Fruit fly (Drosophila melanogaster) whole organism, embryonic: ENCODE data around the gene CG43131.

ENCODE experiments used
- Ada2b ChIP-seq: fragments of 200-800 bp; sonication (Bioruptor generic); IDR thresholded peaks from 2 replicates; pipeline ENCODE4 v1.3.6; 2022; ENCODE audit warnings: missing biosample characterization, missing genetic modification characterization
- Asciz ChIP-seq: fragments of 200-800 bp; sonication (Bioruptor generic); optimal IDR thresholded peaks from 2 replicates; lab custom pipeline; 2017; ENCODE audit warnings: missing biosample characterization, mild to moderate bottlenecking, missing genetic modification characterization, missing genetic modification reagents
- B-H1 ChIP-seq: fragments of 200-800 bp; sonication (Bioruptor generic); IDR thresholded peaks from 3 replicates; pipeline ENCODE4 v1.3.6; 2022; ENCODE audit warnings: missing biosample characterization, missing genetic modification characterization
- C15 ChIP-seq: fragments of 200-800 bp; sonication (Bioruptor generic); IDR thresholded peaks from 3 replicates; pipeline ENCODE4 v1.3.6; 2022; ENCODE audit warnings: missing biosample characterization, missing genetic modification characterization
- CG11398 ChIP-seq: fragments of 200-800 bp; sonication (Bioruptor generic); optimal IDR thresholded peaks from 2 replicates; lab custom pipeline; 2016; ENCODE audit warnings: missing biosample characterization, missing genetic modification characterization
- CG11723 ChIP-seq: fragments of 200-800 bp; sonication (Bioruptor generic); optimal IDR thresholded peaks from 2 replicates; lab custom pipeline; 2017; ENCODE audit warnings: missing biosample characterization, mild to moderate bottlenecking, missing genetic modification characterization
- CG2116 ChIP-seq: fragments of 200-800 bp; sonication (Bioruptor generic); optimal IDR thresholded peaks from 3 replicates; lab custom pipeline; 2018; ENCODE audit warnings: missing biosample characterization, mild to moderate bottlenecking, missing genetic modification characterization
- CG2129 ChIP-seq: fragments of 200-800 bp; sonication (Bioruptor generic); IDR thresholded peaks from 2 replicates; pipeline ENCODE4 v1.3.6; 2022; ENCODE audit warnings: missing biosample characterization, missing genetic modification characterization; ENCODE audit not compliant: partially characterized antibody
- CG2199 ChIP-seq: fragments of 200-800 bp; sonication (Bioruptor generic); IDR thresholded peaks from 3 replicates; pipeline ENCODE4 v1.3.6; 2022; ENCODE audit warnings: missing biosample characterization, missing genetic modification characterization
- CG2875 ChIP-seq: fragments of 200-800 bp; sonication (Bioruptor generic); optimal IDR thresholded peaks from 2 replicates; lab custom pipeline; 2017; ENCODE audit warnings: missing biosample characterization, mild to moderate bottlenecking, missing genetic modification characterization, missing genetic modification reagents
- CG30020 ChIP-seq: fragments of 200-800 bp; optimal IDR thresholded peaks from 2 replicates; lab custom pipeline; 2019; ENCODE audit warnings: missing biosample characterization, mild to moderate bottlenecking, missing genetic modification characterization, moderate library complexity
- CG33213 ChIP-seq: fragments of 200-800 bp; sonication (Bioruptor generic); optimal IDR thresholded peaks from 3 replicates; lab custom pipeline; 2016; ENCODE audit warnings: missing biosample characterization, missing genetic modification characterization
- CG3838 ChIP-seq: fragments of 200-800 bp; sonication (Bioruptor generic); optimal IDR thresholded peaks from 3 replicates; lab custom pipeline; 2016; ENCODE audit warnings: missing biosample characterization, missing genetic modification characterization
- CG4854 ChIP-seq: fragments of 200-800 bp; sonication (Bioruptor generic); optimal IDR thresholded peaks from 2 replicates; lab custom pipeline; 2016; ENCODE audit warnings: missing biosample characterization, missing genetic modification characterization, inconsistent platforms
- CG6654 ChIP-seq: fragments of 200-800 bp; sonication (Bioruptor generic); optimal IDR thresholded peaks from 2 replicates; lab custom pipeline; 2017; ENCODE audit warnings: missing biosample characterization, mild to moderate bottlenecking, missing genetic modification characterization
- CG7745 ChIP-seq: fragments of 200-800 bp; sonication (Bioruptor generic); optimal IDR thresholded peaks from 2 replicates; lab custom pipeline; 2018; ENCODE audit warnings: missing biosample characterization, mild to moderate bottlenecking, missing genetic modification characterization, moderate library complexity
- CG9727 ChIP-seq: fragments of 200-800 bp; sonication (Bioruptor generic); optimal IDR thresholded peaks from 3 replicates; lab custom pipeline; 2017; ENCODE audit warnings: missing biosample characterization, mild to moderate bottlenecking, missing genetic modification characterization
- CG9876 ChIP-seq: fragments of 200-800 bp; sonication (Bioruptor generic); optimal IDR thresholded peaks from 2 replicates; lab custom pipeline; 2016; ENCODE audit warnings: missing biosample characterization, missing genetic modification characterization
- Chrac-16 ChIP-seq: fragments of 200-800 bp; sonication (Bioruptor generic); optimal IDR thresholded peaks from 3 replicates; lab custom pipeline; 2016; ENCODE audit warnings: missing biosample characterization, missing genetic modification characterization
- Dll ChIP-seq: fragments of 200-800 bp; sonication (Bioruptor generic); IDR thresholded peaks from 4 replicates; pipeline ENCODE4 v1.3.6; 2022; ENCODE audit warnings: missing biosample characterization, missing genetic modification characterization; ENCODE audit not compliant: partially characterized antibody
- Hr51 ChIP-seq, 2 experiments: fragments of 200-800 bp; sonication (Bioruptor generic); optimal IDR thresholded peaks; 2 replicates in 1 of 2; 3 replicates in 1 of 2; lab custom pipeline; 2016 to 2018; ENCODE audit warnings: missing biosample characterization in 2 of 2, missing genetic modification characterization in 2 of 2, mild to moderate bottlenecking in 1 of 2, moderate library complexity in 1 of 2
- Hsf ChIP-seq: fragments of 200-800 bp; sonication (Bioruptor generic); optimal IDR thresholded peaks from 3 replicates; lab custom pipeline; 2016; ENCODE audit warnings: missing biosample characterization, missing genetic modification characterization
- Jarid2 ChIP-seq: fragments of 200-800 bp; sonication (Bioruptor generic); optimal IDR thresholded peaks from 3 replicates; lab custom pipeline; 2017; ENCODE audit warnings: mild to moderate bottlenecking, missing biosample characterization, missing genetic modification reagents, missing genetic modification characterization
- MESR4 ChIP-seq: fragments of 200-800 bp; sonication (Bioruptor generic); optimal IDR thresholded peaks from 2 replicates; lab custom pipeline; 2018; ENCODE audit warnings: missing biosample characterization, mild to moderate bottlenecking, missing genetic modification characterization, moderate library complexity
- Max ChIP-seq: fragments of 200-800 bp; sonication (Bioruptor generic); optimal IDR thresholded peaks from 2 replicates; lab custom pipeline; 2016; ENCODE audit warnings: missing biosample characterization, mild to moderate bottlenecking, missing genetic modification characterization
- Mes4 ChIP-seq: fragments of 200-800 bp; sonication (Bioruptor generic); optimal IDR thresholded peaks from 2 replicates; lab custom pipeline; 2016; ENCODE audit warnings: missing biosample characterization, missing genetic modification characterization
- NfI ChIP-seq: fragments of 200-800 bp; sonication (Bioruptor generic); optimal IDR thresholded peaks from 3 replicates; lab custom pipeline; 2018; ENCODE audit warnings: missing biosample characterization, mild to moderate bottlenecking, missing genetic modification characterization, moderate library complexity
- Pdp1 ChIP-seq, 2 experiments: fragments of 200-800 bp; sonication (Bioruptor generic); optimal IDR thresholded peaks; 3 replicates each; lab custom pipeline; 2016; ENCODE audit warnings: missing biosample characterization in 2 of 2, missing genetic modification characterization in 2 of 2, mild to moderate bottlenecking in 1 of 2, moderate library complexity in 1 of 2
- Poxn ChIP-seq: fragments of 200-800 bp; sonication (Bioruptor generic); IDR thresholded peaks from 2 replicates; pipeline ENCODE4 v1.3.6; 2022; ENCODE audit warnings: missing biosample characterization, missing genetic modification characterization
- Ravus ChIP-seq: fragments of 200-800 bp; sonication (Bioruptor generic); IDR thresholded peaks from 2 replicates; pipeline ENCODE4 v1.3.6; 2022; ENCODE audit warnings: missing biosample characterization, missing genetic modification characterization
- Sox102F ChIP-seq: fragments of 200-800 bp; sonication (Bioruptor generic); optimal IDR thresholded peaks from 2 replicates; lab custom pipeline; 2018; ENCODE audit warnings: missing biosample characterization, mild to moderate bottlenecking, missing genetic modification characterization, moderate library complexity
- ac ChIP-seq: fragments of 200-800 bp; sonication (Bioruptor generic); optimal IDR thresholded peaks from 3 replicates; lab custom pipeline; 2017; ENCODE audit warnings: missing biosample characterization, mild to moderate bottlenecking, missing genetic modification characterization
- bigmax ChIP-seq: fragments of 200-800 bp; sonication (Bioruptor generic); optimal IDR thresholded peaks from 2 replicates; lab custom pipeline; 2018; ENCODE audit warnings: missing biosample characterization, mild to moderate bottlenecking, missing genetic modification characterization
- crol ChIP-seq: fragments of 200-800 bp; sonication (Bioruptor generic); IDR thresholded peaks from 2 replicates; pipeline ENCODE4 v1.3.6; 2022; ENCODE audit warnings: missing biosample characterization, missing genetic modification characterization
- dati ChIP-seq: fragments of 200-800 bp; sonication (Bioruptor generic); IDR thresholded peaks from 2 replicates; pipeline ENCODE4 v1.3.6; 2022; ENCODE audit warnings: missing biosample characterization, missing genetic modification characterization
- fd102C ChIP-seq: fragments of 200-800 bp; sonication (Bioruptor generic); optimal IDR thresholded peaks from 2 replicates; lab custom pipeline; 2018; ENCODE audit warnings: missing biosample characterization, mild to moderate bottlenecking, missing genetic modification characterization, moderate library complexity
- gfzf ChIP-seq: fragments of 200-800 bp; sonication (Bioruptor generic); optimal IDR thresholded peaks from 2 replicates; lab custom pipeline; 2016; ENCODE audit warnings: missing biosample characterization, mild to moderate bottlenecking, missing genetic modification characterization, moderate library complexity
- grau ChIP-seq: fragments of 200-800 bp; optimal IDR thresholded peaks from 3 replicates; lab custom pipeline; 2019; ENCODE audit warnings: missing biosample characterization, mild to moderate bottlenecking, missing genetic modification characterization, moderate library complexity
- kay ChIP-seq: fragments of 200-800 bp; sonication (Bioruptor generic); optimal IDR thresholded peaks from 2 replicates; lab custom pipeline; 2016; ENCODE audit warnings: missing biosample characterization, missing genetic modification characterization
- lmd ChIP-seq: fragments of 200-800 bp; sonication (Bioruptor generic); IDR thresholded peaks from 2 replicates; pipeline ENCODE4 v1.3.6; 2022; ENCODE audit warnings: missing biosample characterization, missing genetic modification characterization
- lola ChIP-seq, 3 experiments: fragments of >200 bp in 2 of 3; fragments of 200-800 bp in 1 of 3; sonication (Bioruptor generic) in 1 of 3; optimal IDR thresholded peaks; 2 replicates each; lab custom pipeline; 2017 to 2019; ENCODE audit warnings: missing biosample characterization in 3 of 3, missing genetic modification characterization in 3 of 3, mild to moderate bottlenecking in 1 of 3, moderate library complexity in 1 of 3
- psq ChIP-seq: fragments of 200-800 bp; sonication (Bioruptor generic); optimal IDR thresholded peaks from 2 replicates; lab custom pipeline; 2017; ENCODE audit warnings: missing biosample characterization, missing genetic modification characterization
- pzg ChIP-seq: fragments of 200-800 bp; sonication (Bioruptor generic); optimal IDR thresholded peaks from 3 replicates; lab custom pipeline; 2018; ENCODE audit warnings: missing biosample characterization, mild to moderate bottlenecking, missing genetic modification characterization, moderate library complexity
- ro ChIP-seq: fragments of 200-800 bp; sonication (Bioruptor generic); IDR thresholded peaks from 2 replicates; pipeline ENCODE4 v1.3.6; 2022; ENCODE audit warnings: missing biosample characterization, missing genetic modification characterization
- tio ChIP-seq: fragments of 200-800 bp; sonication (Bioruptor generic); optimal IDR thresholded peaks from 2 replicates; lab custom pipeline; 2017; ENCODE audit warnings: missing biosample characterization, missing genetic modification characterization, inconsistent platforms
- trh ChIP-seq: fragments of 200-800 bp; sonication (Bioruptor generic); optimal IDR thresholded peaks from 2 replicates; lab custom pipeline; 2016; ENCODE audit warnings: missing biosample characterization, missing genetic modification characterization
- tx ChIP-seq: fragments of 200-800 bp; sonication (Bioruptor generic); optimal IDR thresholded peaks from 2 replicates; lab custom pipeline; 2016; ENCODE audit warnings: missing biosample characterization, missing genetic modification characterization
- usp ChIP-seq: fragments of >200 bp; optimal IDR thresholded peaks from 2 replicates; lab custom pipeline; 2017; ENCODE audit warnings: missing biosample characterization, missing genetic modification characterization

CG43131 gene

DNA sequence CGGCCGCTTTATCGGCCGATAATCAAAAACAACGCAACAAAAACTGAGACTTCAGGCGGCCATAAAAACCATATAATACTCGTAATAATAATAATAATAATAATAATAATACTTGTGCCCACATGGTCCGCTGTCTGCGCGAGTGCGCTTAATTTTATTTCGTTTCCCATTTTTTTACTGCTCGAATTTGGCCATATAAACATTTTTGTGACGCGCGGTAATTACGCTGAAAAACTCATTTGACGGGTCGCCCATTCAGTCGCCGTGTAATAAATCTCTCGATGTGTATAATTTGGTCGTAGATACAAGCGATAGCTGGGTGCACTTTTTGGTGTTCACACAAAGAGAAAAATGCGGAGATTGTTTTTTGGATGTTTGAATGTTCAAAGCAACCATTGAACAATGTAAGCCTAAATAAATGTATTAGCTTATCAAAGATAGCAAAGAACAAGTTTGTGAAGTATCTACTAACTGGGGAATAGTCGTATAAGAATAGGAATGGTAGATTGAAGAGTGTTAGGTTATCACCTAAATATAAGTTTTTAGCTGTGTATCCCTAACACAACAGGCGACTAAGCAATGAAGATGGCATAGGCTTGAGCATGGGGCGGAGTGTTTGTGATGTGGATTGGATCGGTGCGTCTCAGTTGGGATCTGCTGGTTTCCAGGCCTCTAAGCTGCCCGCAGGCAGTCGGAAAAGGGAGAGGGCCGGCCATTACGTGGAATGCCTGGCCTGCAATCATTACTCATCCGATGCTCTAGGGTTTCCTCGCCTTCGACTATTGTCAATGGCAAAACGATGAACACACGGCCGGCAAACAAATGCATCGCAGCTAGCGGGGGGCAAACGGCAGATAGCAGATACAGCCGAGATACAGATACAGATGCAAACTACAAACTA is 32.8 kb downstream of the CG43131 start (continued):
- TF ChIP-seq trh (GFP tag; lab: Kevin White, UChicago) = no peak
- TF ChIP-seq grau (tag; lab: Kevin White, UChicago) = peak; percentile 44
- peak; percentile 65 for TF ChIP-seq fd102C (GFP tag; lab: Kevin White, UChicago)
- TF ChIP-seq kay (GFP tag; lab: Kevin White, UChicago) = no peak
- no peak for TF ChIP-seq CG11398 (GFP tag; lab: Kevin White, UChicago)
- TF ChIP-seq CG33213 (GFP tag; lab: Kevin White, UChicago) = no peak
- TF ChIP-seq Asciz (GFP tag; lab: Kevin White, UChicago) = peak; percentile 51
- peak; percentile 49 for TF ChIP-seq ac (GFP tag; lab: Kevin White, UChicago)
- no peak for TF ChIP-seq B-H1 (GFP tag; lab: Robert Waterston, UW)
- TF ChIP-seq CG2116 = no peak
- no peak for TF ChIP-seq Dll
- no peak for TF ChIP-seq Max (GFP tag; lab: Kevin White, UChicago)
- TF ChIP-seq lola (GFP tag; optimal IDR thresholded peaks at IDR 0.05; lab: Kevin White, UChicago) = peak in 1 of 3 experiments; percentile 69
- no peak for TF ChIP-seq MESR4 (GFP tag; lab: Kevin White, UChicago)
- TF ChIP-seq CG2129 (GFP tag; lab: Robert Waterston, UW) = no peak
- TF ChIP-seq Hsf (GFP tag; lab: Kevin White, UChicago) = no peak
- peak; percentile 3 for TF ChIP-seq NfI (GFP tag; lab: Kevin White, UChicago)
- no peak for TF ChIP-seq CG6654 (GFP tag; lab: Kevin White, UChicago)
- peak; percentile 72 for TF ChIP-seq CG2875 (GFP tag; lab: Kevin White, UChicago)
- TF ChIP-seq dati (GFP tag; lab: Robert Waterston, UW) = 0 out of 2 replicates have a peak, but pooled peaks have one; percentile 20
- TF ChIP-seq bigmax (GFP tag; lab: Kevin White, UChicago) = no peak
- TF ChIP-seq Hr51 (GFP tag; optimal IDR thresholded peaks at IDR 0.05; lab: Kevin White, UChicago) = peak in 1 of 2 experiments; percentile 39
- TF ChIP-seq CG7745 = peak; percentile 60
- TF ChIP-seq ro (GFP tag; lab: Robert Waterston, UW) = no peak
- no peak for TF ChIP-seq pzg (GFP tag; lab: Kevin White, UChicago)
- TF ChIP-seq Mes4 (GFP tag; lab: Kevin White, UChicago) = no peak
- no peak for TF ChIP-seq CG30020 (tag; lab: Kevin White, UChicago)
- TF ChIP-seq CG3838 (GFP tag; lab: Kevin White, UChicago) = no peak
- TF ChIP-seq CG4854 = no peak
- TF ChIP-seq C15 = no peak
- TF ChIP-seq CG9727 (GFP tag; lab: Kevin White, UChicago) = peak; percentile 39
- no peak for TF ChIP-seq Ravus (GFP tag; lab: Robert Waterston, UW)
- TF ChIP-seq gfzf = no peak
- no peak for TF ChIP-seq Poxn (GFP tag; lab: Robert Waterston, UW)
- TF ChIP-seq crol (GFP tag; lab: Robert Waterston, UW) = peak; percentile 60; the same call in 1 of the 2 replicates
- TF ChIP-seq Jarid2 (GFP tag; lab: Kevin White, UChicago) = no peak
- peak in 1 of 2 experiments; percentile 57 for TF ChIP-seq Pdp1 (GFP tag; optimal IDR thresholded peaks at IDR 0.05; lab: Kevin White, UChicago)
- peak; percentile 41; the same call in 1 of the 2 replicates for TF ChIP-seq lmd (GFP tag; lab: Robert Waterston, UW)
- TF ChIP-seq CG11723 = no peak
- peak; percentile 13; the same call in 1 of the 3 replicates for TF ChIP-seq CG2199
- TF ChIP-seq usp = no peak
- TF ChIP-seq tx (GFP tag; lab: Kevin White, UChicago) = no peak
- no peak for TF ChIP-seq CG9876
- TF ChIP-seq Chrac-16 = peak; percentile 10
- no peak for TF ChIP-seq Ada2b (GFP tag; lab: Robert Waterston, UW)
- TF ChIP-seq Sox102F (GFP tag; lab: Kevin White, UChicago) = peak; percentile 63
- TF ChIP-seq psq (GFP tag; lab: Kevin White, UChicago) = no peak
- peak; percentile 15 for TF ChIP-seq tio (GFP tag; lab: Kevin White, UChicago)
